Worm (Caenorhabditis elegans): ENCODE measurements around the gene ZC404.1.

ce11 chrV:6831539-6831938 lies 37.5 kb downstream of the ZC404.1 start:
- no peak for TF ChIP-seq nhr-25 (tag; optimal IDR thresholded peaks at IDR 0.05; ENCODE audit: borderline replicate concordance, insufficient read depth)
- TF ChIP-seq nhr-28 (tag; optimal IDR thresholded peaks at IDR 0.05) = no peak
- no peak for TF ChIP-seq nhr-11 (tag; optimal IDR thresholded peaks at IDR 0.05)
- TF ChIP-seq dmd-8 (GFP tag; IDR thresholded peaks at IDR 0.05) = no peak
- TF ChIP-seq ztf-7 (tag; optimal IDR thresholded peaks at IDR 0.05) = no peak
- TF ChIP-seq duxl-1 (tag; optimal IDR thresholded peaks at IDR 0.05; ENCODE audit: poor library complexity) = no peak
- no peak for TF ChIP-seq F44E2.7 (GFP tag; IDR thresholded peaks at IDR 0.05)
- no peak for TF ChIP-seq F49E8.2 (tag; optimal IDR thresholded peaks at IDR 0.05; ENCODE audit: borderline replicate concordance)
- no peak for TF ChIP-seq T20F7.1 (GFP tag; optimal IDR thresholded peaks at IDR 0.05)
- no peak; the same call in 1 of the 2 replicates for TF ChIP-seq pha-4 (GFP tag; IDR thresholded peaks at IDR 0.05)
- TF ChIP-seq pha-4 (tag; optimal IDR thresholded peaks at IDR 0.05) = no peak

Data from whole organism, L4 larva.